Worm (Caenorhabditis elegans) whole organism, L2 larva: Measurements from ENCODE around the gene Y55F3BR.6.

ENCODE experiments used
- C34F6.9 ChIP-seq: fragments of 150-350 bp; optimal IDR thresholded peaks from 2 replicates; lab custom pipeline; 2014; ENCODE audit warnings: missing biosample characterization, missing genetic modification characterization
- F13H6.1 ChIP-seq: sonication (generic microtip); optimal IDR thresholded peaks from 2 replicates; lab custom pipeline; 2016; ENCODE audit warnings: missing genetic modification characterization, missing compliant biosample characterization
- R02D3.7 ChIP-seq: fragments of 150-350 bp; optimal IDR thresholded peaks from 2 replicates; lab custom pipeline; 2014; ENCODE audit warnings: missing biosample characterization, missing genetic modification characterization
- Y55F3AM.14 ChIP-seq: fragments of 200-800 bp; sonication (Bioruptor generic); optimal IDR thresholded peaks from 2 replicates; lab custom pipeline; 2018; ENCODE audit warnings: mild to moderate bottlenecking, missing genetic modification characterization, missing compliant biosample characterization
- ZK546.5 ChIP-seq: sonication (generic microtip); optimal IDR thresholded peaks from 2 replicates; lab custom pipeline; 2017; ENCODE audit warnings: missing biosample characterization, missing genetic modification characterization
- alr-1 ChIP-seq: fragments of 150-350 bp; optimal IDR thresholded peaks from 2 replicates; lab custom pipeline; 2014; ENCODE audit warnings: missing biosample characterization, missing genetic modification characterization
- aly-2 ChIP-seq: fragments of 150-350 bp; optimal IDR thresholded peaks from 2 replicates; lab custom pipeline; 2014; ENCODE audit warnings: missing biosample characterization, missing genetic modification characterization
- ama-1 ChIP-seq: fragments of 150-350 bp; optimal IDR thresholded peaks from 2 replicates; lab custom pipeline; 2018; ENCODE audit warnings: inconsistent platforms
- blmp-1 ChIP-seq: sonication (generic microtip); optimal IDR thresholded peaks from 2 replicates; lab custom pipeline; 2017; ENCODE audit warnings: missing genetic modification characterization, mild to moderate bottlenecking, missing compliant biosample characterization, antibody characterized with exemption, moderate library complexity; ENCODE audit not compliant: insufficient read depth
- ceh-16 ChIP-seq: fragments of 150-350 bp; optimal IDR thresholded peaks from 2 replicates; lab custom pipeline; 2014; ENCODE audit warnings: missing biosample characterization, missing genetic modification characterization
- egl-27 ChIP-seq: sonication (generic microtip); optimal IDR thresholded peaks from 3 replicates; lab custom pipeline; 2017; ENCODE audit warnings: missing biosample characterization, missing genetic modification reagents, missing genetic modification characterization
- elt-1 ChIP-seq: fragments of 150-350 bp; optimal IDR thresholded peaks from 2 replicates; lab custom pipeline; 2014; ENCODE audit warnings: missing biosample characterization, missing genetic modification characterization
- elt-3 ChIP-seq: sonication (generic microtip); optimal IDR thresholded peaks from 2 replicates; lab custom pipeline; 2017; ENCODE audit warnings: missing biosample characterization, missing genetic modification characterization
- fos-1 ChIP-seq: fragments of 150-350 bp; optimal IDR thresholded peaks from 2 replicates; lab custom pipeline; 2014; ENCODE audit warnings: missing biosample characterization, missing genetic modification characterization
- gmeb-1 ChIP-seq: fragments of 150-350 bp; optimal IDR thresholded peaks from 2 replicates; lab custom pipeline; 2014; ENCODE audit warnings: missing biosample characterization, missing genetic modification characterization
- lin-11 ChIP-seq: fragments of 150-350 bp; sonication (generic microtip); optimal IDR thresholded peaks from 2 replicates; lab custom pipeline; 2014; ENCODE audit warnings: missing biosample characterization, missing genetic modification characterization, inconsistent platforms, mixed read lengths
- lsy-2 ChIP-seq, 2 experiments: fragments of 150-350 bp in 1 of 2; sonication (generic microtip) in 1 of 2; optimal IDR thresholded peaks; 2 replicates each; lab custom pipeline; 2014 to 2017; ENCODE audit warnings: missing biosample characterization in 2 of 2, missing genetic modification characterization in 2 of 2
- mab-5 ChIP-seq: fragments of 150-350 bp; optimal IDR thresholded peaks from 2 replicates; lab custom pipeline; 2014; ENCODE audit warnings: missing biosample characterization, missing genetic modification characterization
- mbf-1 ChIP-seq: sonication (generic microtip); optimal IDR thresholded peaks from 2 replicates; lab custom pipeline; 2017; ENCODE audit warnings: missing biosample characterization, missing genetic modification characterization
- nhr-10 ChIP-seq: sonication (generic microtip); optimal IDR thresholded peaks from 2 replicates; lab custom pipeline; 2017; ENCODE audit warnings: missing biosample characterization, missing genetic modification characterization
- nhr-11 ChIP-seq: fragments of 150-350 bp; optimal IDR thresholded peaks from 2 replicates; lab custom pipeline; 2014; ENCODE audit warnings: missing biosample characterization, missing genetic modification characterization
- nhr-12 ChIP-seq: fragments of 150-350 bp; optimal IDR thresholded peaks from 2 replicates; lab custom pipeline; 2014; ENCODE audit warnings: missing biosample characterization, missing genetic modification characterization
- nhr-129 ChIP-seq: fragments of 150-350 bp; optimal IDR thresholded peaks from 2 replicates; lab custom pipeline; 2014; ENCODE audit warnings: missing biosample characterization, missing genetic modification characterization
- nhr-21 ChIP-seq: fragments of 150-350 bp; optimal IDR thresholded peaks from 2 replicates; lab custom pipeline; 2014; ENCODE audit warnings: missing biosample characterization, missing genetic modification characterization
- nhr-237 ChIP-seq: fragments of 150-350 bp; optimal IDR thresholded peaks from 2 replicates; lab custom pipeline; 2014; ENCODE audit warnings: missing biosample characterization, missing genetic modification characterization
- nhr-6 ChIP-seq: fragments of 150-350 bp; optimal IDR thresholded peaks from 2 replicates; lab custom pipeline; 2014; ENCODE audit warnings: missing biosample characterization, missing genetic modification characterization
- nhr-77 ChIP-seq: fragments of 150-350 bp; optimal IDR thresholded peaks from 2 replicates; lab custom pipeline; 2014; ENCODE audit warnings: missing biosample characterization, missing genetic modification characterization
- sma-3 ChIP-seq: sonication (generic microtip); optimal IDR thresholded peaks from 2 replicates; lab custom pipeline; 2016; ENCODE audit warnings: missing genetic modification reagents, missing genetic modification characterization, missing compliant biosample characterization
- sma-9 ChIP-seq, 2 experiments: fragments of 150-350 bp in 1 of 2; sonication (generic microtip) in 1 of 2; optimal IDR thresholded peaks; 2 replicates each; lab custom pipeline; 2014 to 2016; ENCODE audit warnings: missing genetic modification characterization in 2 of 2, mild to moderate bottlenecking in 1 of 2, missing biosample characterization in 1 of 2, missing compliant biosample characterization in 1 of 2, missing genetic modification reagents in 1 of 2, moderate library complexity in 1 of 2
- snpc-4 ChIP-seq: fragments of 150-350 bp; optimal IDR thresholded peaks from 2 replicates; lab custom pipeline; 2014; ENCODE audit warnings: missing biosample characterization, missing genetic modification characterization
- unc-39 ChIP-seq: fragments of 150-350 bp; optimal IDR thresholded peaks from 2 replicates; lab custom pipeline; 2014; ENCODE audit warnings: missing biosample characterization, missing genetic modification characterization
- unc-55 ChIP-seq: fragments of 150-350 bp; sonication (generic microtip); optimal IDR thresholded peaks from 3 replicates; lab custom pipeline; 2014; ENCODE audit warnings: missing biosample characterization, missing genetic modification reagents, missing genetic modification characterization
- unc-62 ChIP-seq: fragments of 150-350 bp; optimal IDR thresholded peaks from 2 replicates; lab custom pipeline; 2014; ENCODE audit warnings: missing biosample characterization, missing genetic modification reagents, missing genetic modification characterization
- zag-1 ChIP-seq: fragments of 150-350 bp; optimal IDR thresholded peaks from 2 replicates; lab custom pipeline; 2014; ENCODE audit warnings: missing biosample characterization, missing genetic modification characterization
- ztf-1 ChIP-seq: fragments of 200-800 bp; sonication (Bioruptor generic); conservative IDR thresholded peaks from 2 replicates; pipeline ENCODE4 v1.3.6; 2022; ENCODE audit warnings: missing genetic modification characterization, missing compliant biosample characterization
- ztf-4 ChIP-seq: fragments of 150-350 bp; optimal IDR thresholded peaks from 2 replicates; lab custom pipeline; 2014; ENCODE audit warnings: missing biosample characterization, missing genetic modification characterization

The Y55F3BR.6 gene

ce11 chrIV:826145-826544 lies 15.8 kb downstream of the Y55F3BR.6 start:
- no peak for TF ChIP-seq unc-62 (GFP tag; lab: Kevin White, UChicago)
- TF ChIP-seq nhr-129 (tag; lab: Kevin White, UChicago): no peak
- TF ChIP-seq mab-5 (tag; lab: Kevin White, UChicago): no peak
- TF ChIP-seq mbf-1 (tag; lab: Kevin White, UChicago): no peak
- TF ChIP-seq nhr-12 (tag; lab: Kevin White, UChicago): no peak
- TF ChIP-seq Y55F3AM.14: no peak
- no peak for TF ChIP-seq ZK546.5 (tag; lab: Kevin White, UChicago)
- no peak for TF ChIP-seq ceh-16
- TF ChIP-seq ztf-4 (tag; lab: Kevin White, UChicago): no peak
- TF ChIP-seq ama-1 (lab: Kevin White, UChicago): no peak
- TF ChIP-seq sma-9 (GFP tag; optimal IDR thresholded peaks at IDR 0.05; lab: Kevin White, UChicago): no peak
- TF ChIP-seq sma-9 (tag; optimal IDR thresholded peaks at IDR 0.05; lab: Kevin White, UChicago): no peak
- no peak for TF ChIP-seq F13H6.1
- no peak for TF ChIP-seq sma-3
- TF ChIP-seq gmeb-1 (tag; lab: Kevin White, UChicago): no peak

- no peak for TF ChIP-seq blmp-1
- no peak for TF ChIP-seq nhr-6 (tag; lab: Kevin White, UChicago)
- TF ChIP-seq nhr-12 (tag; lab: Kevin White, UChicago): no peak
- TF ChIP-seq sma-9 (GFP tag; optimal IDR thresholded peaks at IDR 0.05; lab: Kevin White, UChicago): no peak
- no peak for TF ChIP-seq sma-9 (tag; optimal IDR thresholded peaks at IDR 0.05; lab: Kevin White, UChicago)
Observed at ce11 chrIV:824854-825253, 17.1 kb downstream of the Y55F3BR.6 start, which contains the start of gene zipt-15. zipt-15 (minus strand) TSS chrIV:824954.

ce11 chrIV:817879-818278 lies 24.0 kb downstream of the Y55F3BR.6 start:
- TF ChIP-seq blmp-1 (no peak), sma-9 (GFP tag; optimal IDR thresholded peaks at IDR 0.05; lab: Kevin White, UChicago) (no peak), sma-9 (tag; optimal IDR thresholded peaks at IDR 0.05; lab: Kevin White, UChicago) (no peak), unc-39 (tag; lab: Kevin White, UChicago) (no peak), unc-55 (no peak)

ce11 chrIV:813341-813740 lies 28.6 kb downstream of the Y55F3BR.6 start:
- TF ChIP-seq F13H6.1 (peak; percentile 6), lsy-2 (tag; optimal IDR thresholded peaks at IDR 0.05; lab: Kevin White, UChicago) (peak in 1 of 2 experiments; percentile 31), unc-55 (peak; percentile 55), gmeb-1 (tag; lab: Kevin White, UChicago) (peak; percentile 29)

ce11 chrIV:807027-807516 lies 34.9 kb downstream of the Y55F3BR.6 start, which contains the start of gene Y55F3BL.6:
Y55F3BL.6 (minus strand) TSS chrIV:807077.
- TF ChIP-seq fos-1 (tag; lab: Kevin White, UChicago): no peak
- peak; percentile 34 for TF ChIP-seq lin-11 (tag; lab: Kevin White, UChicago)

ce11 chrIV:805693-806092 lies 36.2 kb downstream of the Y55F3BR.6 start:
- TF ChIP-seq nhr-21: no peak
- TF ChIP-seq nhr-10 (tag; lab: Kevin White, UChicago): no peak
- TF ChIP-seq nhr-77 (tag; lab: Kevin White, UChicago): no peak
- TF ChIP-seq sma-3: no peak
- no peak for TF ChIP-seq alr-1 (tag; lab: Kevin White, UChicago)
- TF ChIP-seq R02D3.7 (tag; lab: Kevin White, UChicago): no peak
- no peak for TF ChIP-seq zag-1 (tag; lab: Kevin White, UChicago)

- TF ChIP-seq ztf-1 (no peak), snpc-4 (tag; lab: Kevin White, UChicago) (no peak), elt-1 (tag; lab: Kevin White, UChicago) (no peak), zag-1 (tag; lab: Kevin White, UChicago) (no peak), mbf-1 (tag; lab: Kevin White, UChicago) (no peak), unc-39 (tag; lab: Kevin White, UChicago) (no peak), aly-2 (tag; lab: Kevin White, UChicago) (no peak), nhr-11 (tag; lab: Kevin White, UChicago) (no peak), lsy-2 (tag; optimal IDR thresholded peaks at IDR 0.05; lab: Kevin White, UChicago) (no peak), ztf-4 (tag; lab: Kevin White, UChicago) (no peak), lin-11 (tag; lab: Kevin White, UChicago) (no peak), nhr-21 (no peak), sma-9 (GFP tag; optimal IDR thresholded peaks at IDR 0.05; lab: Kevin White, UChicago) (no peak), sma-9 (tag; optimal IDR thresholded peaks at IDR 0.05; lab: Kevin White, UChicago) (no peak), elt-3 (tag; lab: Kevin White, UChicago) (no peak), C34F6.9 (tag; lab: Kevin White, UChicago) (no peak), egl-27 (no peak), unc-62 (GFP tag; lab: Kevin White, UChicago) (no peak), nhr-237 (tag; lab: Kevin White, UChicago) (no peak)
Observed at ce11 chrIV:804802-805201, 37.1 kb downstream of the Y55F3BR.6 start, which contains the start of gene Y55F3BL.4. Y55F3BL.4 (plus strand) TSS chrIV:805102.
